Fruit fly (Drosophila melanogaster) whole organism, embryonic: ENCODE measurements around the gene Nrd1.
A peak's percentile ranks its signal among the peaks of the same experiment; 100 is the strongest.

ENCODE experiments used
- Atf6 ChIP-seq: fragments of 200-800 bp; sonication (Bioruptor generic); IDR thresholded peaks from 2 replicates; pipeline ENCODE4 v1.3.6; 2022; ENCODE audit warnings: missing biosample characterization, missing genetic modification characterization
- B-H2 ChIP-seq: fragments of 200-800 bp; sonication (Bioruptor generic); optimal IDR thresholded peaks from 2 replicates; lab custom pipeline; 2018; ENCODE audit warnings: missing biosample characterization, mild to moderate bottlenecking, missing genetic modification characterization
- C15 ChIP-seq: fragments of 200-800 bp; sonication (Bioruptor generic); IDR thresholded peaks from 3 replicates; pipeline ENCODE4 v1.3.6; 2022; ENCODE audit warnings: missing biosample characterization, missing genetic modification characterization
- CG10654 ChIP-seq: fragments of 200-800 bp; sonication (Bioruptor generic); optimal IDR thresholded peaks from 2 replicates; lab custom pipeline; 2016; ENCODE audit warnings: missing biosample characterization, missing genetic modification characterization
- CG10979 ChIP-seq: fragments of 200-800 bp; sonication (Bioruptor generic); optimal IDR thresholded peaks from 2 replicates; lab custom pipeline; 2018; ENCODE audit warnings: missing biosample characterization, mild to moderate bottlenecking, missing genetic modification characterization, moderate library complexity
- CG13123 ChIP-seq: fragments of 200-800 bp; sonication (Bioruptor generic); optimal IDR thresholded peaks from 2 replicates; lab custom pipeline; 2016; ENCODE audit warnings: missing biosample characterization, missing genetic modification characterization
- CG13287 ChIP-seq: fragments of 200-800 bp; sonication (Bioruptor generic); IDR thresholded peaks from 2 replicates; pipeline ENCODE4 v1.3.6; 2022; ENCODE audit warnings: missing biosample characterization, missing genetic modification characterization; ENCODE audit not compliant: partially characterized antibody
- CG16815 ChIP-seq: fragments of 200-800 bp; sonication (Bioruptor generic); optimal IDR thresholded peaks from 3 replicates; lab custom pipeline; 2017; ENCODE audit warnings: missing biosample characterization, mild to moderate bottlenecking, missing genetic modification characterization
- CG17359 ChIP-seq: fragments of 200-800 bp; sonication (Bioruptor generic); optimal IDR thresholded peaks from 3 replicates; lab custom pipeline; 2018; ENCODE audit warnings: missing biosample characterization, mild to moderate bottlenecking, missing genetic modification characterization, moderate library complexity
- CG17385 ChIP-seq: fragments of 200-800 bp; sonication (Bioruptor generic); optimal IDR thresholded peaks from 3 replicates; lab custom pipeline; 2018; ENCODE audit warnings: missing biosample characterization, mild to moderate bottlenecking, missing genetic modification characterization
- CG2116 ChIP-seq: fragments of 200-800 bp; sonication (Bioruptor generic); optimal IDR thresholded peaks from 3 replicates; lab custom pipeline; 2018; ENCODE audit warnings: missing biosample characterization, mild to moderate bottlenecking, missing genetic modification characterization
- CG2129 ChIP-seq: fragments of 200-800 bp; sonication (Bioruptor generic); IDR thresholded peaks from 2 replicates; pipeline ENCODE4 v1.3.6; 2022; ENCODE audit warnings: missing biosample characterization, missing genetic modification characterization; ENCODE audit not compliant: partially characterized antibody
- CG30431 ChIP-seq: fragments of 200-800 bp; sonication (Bioruptor generic); optimal IDR thresholded peaks from 2 replicates; lab custom pipeline; 2017; ENCODE audit warnings: missing biosample characterization, missing genetic modification characterization
- CG32767 ChIP-seq: fragments of 200-800 bp; sonication (Bioruptor generic); IDR thresholded peaks from 2 replicates; pipeline ENCODE4 v1.3.6; 2022; ENCODE audit warnings: missing biosample characterization, missing genetic modification characterization
- CG4282 ChIP-seq: fragments of 200-800 bp; sonication (Bioruptor generic); optimal IDR thresholded peaks from 2 replicates; lab custom pipeline; 2016; ENCODE audit warnings: missing biosample characterization, missing genetic modification characterization
- CG5953 ChIP-seq: fragments of 200-800 bp; sonication (Bioruptor generic); IDR thresholded peaks from 2 replicates; pipeline ENCODE4 v1.3.6; 2022; ENCODE audit warnings: missing biosample characterization, missing genetic modification characterization
- CG9215 ChIP-seq: fragments of 200-800 bp; sonication (Bioruptor generic); IDR thresholded peaks from 2 replicates; pipeline ENCODE4 v1.3.6; 2022; ENCODE audit warnings: missing biosample characterization, missing genetic modification characterization
- CHES-1-like ChIP-seq: fragments of 200-800 bp; sonication (Bioruptor generic); optimal IDR thresholded peaks from 2 replicates; lab custom pipeline; 2016; ENCODE audit warnings: missing biosample characterization, missing genetic modification characterization
- D ChIP-seq, 2 experiments: fragments of 200-800 bp in 1 of 2; fragments of >200 bp in 1 of 2; sonication (Bioruptor generic) in 1 of 2; optimal IDR thresholded peaks; 2 replicates in 1 of 2; 3 replicates in 1 of 2; lab custom pipeline; 2017; ENCODE audit warnings: mild to moderate bottlenecking in 1 of 2, missing biosample characterization in 1 of 2, missing genetic modification characterization in 1 of 2, missing genetic modification reagents in 1 of 2
- Gug ChIP-seq: fragments of 200-800 bp; sonication (Bioruptor generic); IDR thresholded peaks from 4 replicates; pipeline ENCODE4 v1.3.6; 2022; ENCODE audit warnings: missing biosample characterization, missing genetic modification characterization
- H2.0 ChIP-seq: fragments of 200-800 bp; sonication (Bioruptor generic); IDR thresholded peaks from 2 replicates; pipeline ENCODE4 v1.3.6; 2022; ENCODE audit warnings: missing biosample characterization, missing genetic modification characterization
- HLH54F ChIP-seq: fragments of 200-800 bp; sonication (Bioruptor generic); optimal IDR thresholded peaks from 3 replicates; lab custom pipeline; 2016; ENCODE audit warnings: missing biosample characterization, missing genetic modification characterization
- HmgZ ChIP-seq: fragments of 200-800 bp; sonication (Bioruptor generic); optimal IDR thresholded peaks from 2 replicates; lab custom pipeline; 2018; ENCODE audit warnings: missing biosample characterization, mild to moderate bottlenecking, missing genetic modification characterization
- Nf-YA ChIP-seq: fragments of 200-800 bp; sonication (Bioruptor generic); IDR thresholded peaks from 2 replicates; pipeline ENCODE4 v1.3.6; 2022; ENCODE audit warnings: missing biosample characterization, missing genetic modification characterization
- Nf-YB ChIP-seq: fragments of 200-800 bp; sonication (Bioruptor generic); optimal IDR thresholded peaks from 3 replicates; lab custom pipeline; 2019; ENCODE audit warnings: missing biosample characterization, mild to moderate bottlenecking, missing genetic modification characterization, moderate library complexity
- Oli ChIP-seq: fragments of 200-800 bp; sonication (Bioruptor generic); optimal IDR thresholded peaks from 2 replicates; lab custom pipeline; 2018; ENCODE audit warnings: missing biosample characterization, mild to moderate bottlenecking, missing genetic modification characterization, moderate library complexity
- Usf ChIP-seq: fragments of 200-800 bp; sonication (Bioruptor generic); optimal IDR thresholded peaks from 2 replicates; lab custom pipeline; 2017; ENCODE audit warnings: missing genotype, missing biosample characterization, missing genetic modification characterization
- ato ChIP-seq: fragments of 200-800 bp; sonication (Bioruptor generic); IDR thresholded peaks from 2 replicates; pipeline ENCODE4 v1.3.6; 2022; ENCODE audit warnings: missing biosample characterization, missing genetic modification characterization; ENCODE audit not compliant: partially characterized antibody
- cas ChIP-seq: fragments of 200-800 bp; sonication (Bioruptor generic); IDR thresholded peaks from 2 replicates; pipeline ENCODE4 v1.3.6; 2022; ENCODE audit warnings: missing biosample characterization, missing genetic modification characterization
- cg ChIP-seq: fragments of 200-800 bp; sonication (Bioruptor generic); optimal IDR thresholded peaks from 3 replicates; lab custom pipeline; 2019; ENCODE audit warnings: missing biosample characterization, mild to moderate bottlenecking, missing genetic modification characterization, moderate library complexity
- chm ChIP-seq: fragments of 200-800 bp; sonication (Bioruptor generic); IDR thresholded peaks from 2 replicates; pipeline ENCODE4 v1.3.6; 2022; ENCODE audit warnings: missing biosample characterization, missing genetic modification characterization
- danr ChIP-seq: fragments of 200-800 bp; sonication (Bioruptor generic); IDR thresholded peaks from 2 replicates; pipeline ENCODE4 v1.3.6; 2022; ENCODE audit warnings: missing biosample characterization, missing genetic modification characterization
- en ChIP-seq: fragments of 200-800 bp; sonication (Bioruptor generic); optimal IDR thresholded peaks from 2 replicates; lab custom pipeline; 2016; ENCODE audit warnings: missing biosample characterization, missing genetic modification characterization
- eyg ChIP-seq: fragments of 200-800 bp; sonication (Bioruptor generic); optimal IDR thresholded peaks from 3 replicates; lab custom pipeline; 2016; ENCODE audit warnings: missing biosample characterization, missing genetic modification characterization
- ftz-f1 ChIP-seq: fragments of 200-800 bp; sonication (Bioruptor generic); optimal IDR thresholded peaks from 2 replicates; lab custom pipeline; 2016; ENCODE audit warnings: missing biosample characterization, missing genetic modification characterization
- gcm2 ChIP-seq: fragments of 200-800 bp; sonication (Bioruptor generic); optimal IDR thresholded peaks from 2 replicates; lab custom pipeline; 2016; ENCODE audit warnings: missing biosample characterization, missing genetic modification characterization
- gem ChIP-seq: fragments of 200-800 bp; sonication (Bioruptor generic); optimal IDR thresholded peaks from 2 replicates; lab custom pipeline; 2019; ENCODE audit warnings: missing biosample characterization, mild to moderate bottlenecking, missing genetic modification characterization, moderate library complexity
- grau ChIP-seq: fragments of 200-800 bp; optimal IDR thresholded peaks from 3 replicates; lab custom pipeline; 2019; ENCODE audit warnings: missing biosample characterization, mild to moderate bottlenecking, missing genetic modification characterization, moderate library complexity
- gsb ChIP-seq: fragments of 200-800 bp; sonication (Bioruptor generic); IDR thresholded peaks from 2 replicates; pipeline ENCODE4 v1.3.6; 2022; ENCODE audit warnings: missing biosample characterization, missing genetic modification characterization
- hb ChIP-seq: fragments of 200-800 bp; sonication (Bioruptor generic); IDR thresholded peaks from 3 replicates; pipeline ENCODE4 v1.3.6; 2022; ENCODE audit warnings: missing biosample characterization, missing genetic modification characterization; ENCODE audit not compliant: partially characterized antibody
- jing ChIP-seq: fragments of 200-800 bp; sonication (Bioruptor generic); optimal IDR thresholded peaks from 2 replicates; lab custom pipeline; 2018; ENCODE audit warnings: missing biosample characterization, mild to moderate bottlenecking, missing genetic modification characterization
- lmd ChIP-seq: fragments of 200-800 bp; sonication (Bioruptor generic); IDR thresholded peaks from 2 replicates; pipeline ENCODE4 v1.3.6; 2022; ENCODE audit warnings: missing biosample characterization, missing genetic modification characterization
- maf-S ChIP-seq: fragments of 200-800 bp; sonication (Bioruptor generic); optimal IDR thresholded peaks from 2 replicates; lab custom pipeline; 2016; ENCODE audit warnings: missing biosample characterization, missing genetic modification characterization
- run ChIP-seq: fragments of 200-800 bp; sonication (Bioruptor generic); optimal IDR thresholded peaks from 3 replicates; lab custom pipeline; 2018; ENCODE audit warnings: missing biosample characterization, mild to moderate bottlenecking, missing genetic modification characterization
- schlank ChIP-seq: fragments of 200-800 bp; sonication (Bioruptor generic); optimal IDR thresholded peaks from 2 replicates; lab custom pipeline; 2018; ENCODE audit warnings: missing biosample characterization, mild to moderate bottlenecking, missing genetic modification characterization
- scrt ChIP-seq: fragments of 200-800 bp; sonication (Bioruptor generic); optimal IDR thresholded peaks from 2 replicates; lab custom pipeline; 2018; ENCODE audit warnings: missing biosample characterization, mild to moderate bottlenecking, missing genetic modification characterization, moderate library complexity
- sr ChIP-seq: fragments of 200-800 bp; sonication (Bioruptor generic); IDR thresholded peaks from 3 replicates; pipeline ENCODE4 v1.3.6; 2022; ENCODE audit warnings: missing biosample characterization, missing genetic modification characterization
- stwl ChIP-seq: fragments of 200-800 bp; sonication (Bioruptor generic); optimal IDR thresholded peaks from 3 replicates; lab custom pipeline; 2018; ENCODE audit warnings: missing biosample characterization, mild to moderate bottlenecking, missing genetic modification characterization, moderate library complexity
- unc-4 ChIP-seq: fragments of 200-800 bp; sonication (Bioruptor generic); IDR thresholded peaks from 2 replicates; pipeline ENCODE4 v1.3.6; 2022; ENCODE audit warnings: missing biosample characterization, missing genetic modification characterization; ENCODE audit not compliant: partially characterized antibody
- yki ChIP-seq: fragments of >200 bp; optimal IDR thresholded peaks from 3 replicates; lab custom pipeline; 2018
- zf30C ChIP-seq: fragments of 200-800 bp; sonication (Bioruptor generic); optimal IDR thresholded peaks from 3 replicates; lab custom pipeline; 2018; ENCODE audit warnings: missing biosample characterization, mild to moderate bottlenecking, missing genetic modification characterization

Gene Nrd1

dm6 chrX:11886976-11887375 lies 18.3 kb upstream of the Nrd1 start, which contains the start of the genes CG10353 and SelG (continued):
- no peak for TF ChIP-seq D (optimal IDR thresholded peaks at IDR 0.05; lab: Kevin White, UChicago)
- TF ChIP-seq D (GFP tag; optimal IDR thresholded peaks at IDR 0.05; lab: Kevin White, UChicago): no peak
- no peak for TF ChIP-seq Usf
- TF ChIP-seq lmd (GFP tag; lab: Robert Waterston, UW): no peak
- peak; percentile 82 for TF ChIP-seq unc-4 (GFP tag; lab: Robert Waterston, UW)
- no peak for TF ChIP-seq CG32767
- no peak for TF ChIP-seq CG13123 (GFP tag; lab: Kevin White, UChicago)
- peak; percentile 38 for TF ChIP-seq eyg (GFP tag; lab: Kevin White, UChicago)
- no peak for TF ChIP-seq CG30431 (GFP tag; lab: Kevin White, UChicago)
- peak; percentile 90 for TF ChIP-seq CG13287 (GFP tag; lab: Robert Waterston, UW)
- TF ChIP-seq cas: no peak
- peak; percentile 61 for TF ChIP-seq ftz-f1 (GFP tag; lab: Kevin White, UChicago)
- peak; percentile 69 for TF ChIP-seq HmgZ (tag; lab: Kevin White, UChicago)
- TF ChIP-seq H2.0: peak; percentile 23; the same call in 1 of the 2 replicates
- TF ChIP-seq scrt (GFP tag; lab: Kevin White, UChicago): peak; percentile 23
- TF ChIP-seq CG16815 (GFP tag; lab: Kevin White, UChicago): no peak
- 0 out of 2 replicates have a peak, but pooled peaks have one; percentile 14 for TF ChIP-seq CG9215 (GFP tag; lab: Robert Waterston, UW)
- no peak for TF ChIP-seq sr (GFP tag; lab: Robert Waterston, UW)
- TF ChIP-seq C15: no peak
- peak; percentile 99 for TF ChIP-seq stwl (tag; lab: Kevin White, UChicago)
- TF ChIP-seq CG2129: peak; percentile 52
- TF ChIP-seq Nf-YB: no peak
- peak; percentile 11 for TF ChIP-seq gem
- TF ChIP-seq cg: no peak
- TF ChIP-seq hb (GFP tag; lab: Robert Waterston, UW): peak; percentile 75
- TF ChIP-seq Nf-YA (GFP tag; lab: Robert Waterston, UW): no peak
- no peak for TF ChIP-seq jing (GFP tag; lab: Kevin White, UChicago)
- peak; percentile 26 for TF ChIP-seq CG17385 (GFP tag; lab: Kevin White, UChicago)
- TF ChIP-seq Oli (tag; lab: Kevin White, UChicago): no peak
- TF ChIP-seq chm (GFP tag; lab: Robert Waterston, UW): peak; percentile 49; the same call in 1 of the 2 replicates
- no peak for TF ChIP-seq CG10654 (GFP tag; lab: Kevin White, UChicago)
- TF ChIP-seq gcm2 (GFP tag; lab: Kevin White, UChicago): no peak
- no peak for TF ChIP-seq Gug (GFP tag; lab: Robert Waterston, UW)
- peak; percentile 56 for TF ChIP-seq HLH54F
- no peak for TF ChIP-seq CG10979 (tag; lab: Kevin White, UChicago)
- peak; percentile 87 for TF ChIP-seq B-H2
- no peak for TF ChIP-seq gsb (GFP tag; lab: Robert Waterston, UW)
- TF ChIP-seq danr (GFP tag; lab: Robert Waterston, UW): no peak
- TF ChIP-seq maf-S (GFP tag; lab: Kevin White, UChicago): peak; percentile 44
- no peak; the same call in 1 of the 2 replicates for TF ChIP-seq Atf6
- TF ChIP-seq grau: peak; percentile 66
- no peak for TF ChIP-seq yki (lab: Kevin White, UChicago)
- TF ChIP-seq schlank (tag; lab: Kevin White, UChicago): no peak
- peak; percentile 80 for TF ChIP-seq ato
- no peak for TF ChIP-seq zf30C (GFP tag; lab: Kevin White, UChicago)
- TF ChIP-seq run: no peak
- TF ChIP-seq CG17359 (tag; lab: Kevin White, UChicago): no peak
- TF ChIP-seq CHES-1-like (GFP tag; lab: Kevin White, UChicago): peak; percentile 70
- peak; percentile 63 for TF ChIP-seq CG2116 (GFP tag; lab: Kevin White, UChicago)
- TF ChIP-seq CG4282 (GFP tag; lab: Kevin White, UChicago): no peak
- TF ChIP-seq CG5953: no peak
- no peak for TF ChIP-seq en (GFP tag; lab: Kevin White, UChicago)
